Fruit fly (Drosophila melanogaster): Measurements from ENCODE around the gene CG42571.

dm6 chr3L:15708158-15708557 lies 8.1 kb upstream of the CG42571 start:
- no peak for TF ChIP-seq CG7045 (GFP tag; optimal IDR thresholded peaks at IDR 0.05)
- TF ChIP-seq CG7101 (tag; optimal IDR thresholded peaks at IDR 0.05) = no peak
- TF ChIP-seq Hr96 (GFP tag; optimal IDR thresholded peaks at IDR 0.05) = no peak
- TF ChIP-seq CG5204 (GFP tag; optimal IDR thresholded peaks at IDR 0.05) = no peak
- no peak for TF ChIP-seq bab1 (GFP tag; optimal IDR thresholded peaks at IDR 0.05)
